Worm (Caenorhabditis elegans): ENCODE measurements around the gene T19D7.6.

T19D7.6 gene

ce11 chrX:670603-671002 lies at the start of gene T19D7.6:
Gene T19D7.6, minus strand, starts transcription at chrX:670800.
- peak; percentile 54 for TF ChIP-seq fos-1 (tag; optimal IDR thresholded peaks at IDR 0.05)
- TF ChIP-seq zag-1 (tag; optimal IDR thresholded peaks at IDR 0.05), result no peak

- TF ChIP-seq crh-2 (tag; optimal IDR thresholded peaks at IDR 0.05) (no peak), sem-4 (tag; optimal IDR thresholded peaks at IDR 0.05) (no peak), mab-5 (tag; optimal IDR thresholded peaks at IDR 0.05) (no peak), zag-1 (tag; optimal IDR thresholded peaks at IDR 0.05) (no peak), nhr-25 (tag; optimal IDR thresholded peaks at IDR 0.05) (no peak), nhr-129 (tag; optimal IDR thresholded peaks at IDR 0.05) (no peak), nhr-12 (tag; optimal IDR thresholded peaks at IDR 0.05) (no peak)
Measured at ce11 chrX:714398-714797, 43.8 kb upstream of the T19D7.6 start, which contains the start of gene irk-2. Gene irk-2, minus strand, starts transcription at chrX:714498.

- TF ChIP-seq lin-39 (tag; optimal IDR thresholded peaks at IDR 0.05), result no peak
- no peak for TF ChIP-seq sma-3 (GFP tag; optimal IDR thresholded peaks at IDR 0.05)
- TF ChIP-seq dmd-4 (tag; optimal IDR thresholded peaks at IDR 0.05), result no peak
- no peak for TF ChIP-seq egl-27 (tag; optimal IDR thresholded peaks at IDR 0.05)
- no peak for TF ChIP-seq ztf-4 (tag; optimal IDR thresholded peaks at IDR 0.05)
- TF ChIP-seq elt-3 (tag; optimal IDR thresholded peaks at IDR 0.05), result no peak
- TF ChIP-seq lin-11 (tag; optimal IDR thresholded peaks at IDR 0.05), result no peak
- TF ChIP-seq snpc-4 (tag; optimal IDR thresholded peaks at IDR 0.05), result no peak
- TF ChIP-seq nhr-129 (tag; optimal IDR thresholded peaks at IDR 0.05), result no peak
- no peak for TF ChIP-seq nhr-11 (tag; optimal IDR thresholded peaks at IDR 0.05)
- TF ChIP-seq ama-1 (optimal IDR thresholded peaks at IDR 0.05), result no peak
- no peak for TF ChIP-seq unc-62 (GFP tag; optimal IDR thresholded peaks at IDR 0.05)
Measured at ce11 chrX:706490-706889, 35.9 kb upstream of the T19D7.6 start, which contains the start of gene M02A10.1. Gene M02A10.1, plus strand, starts transcription at chrX:706790.

ce11 chrX:696253-696652 lies 25.7 kb upstream of the T19D7.6 start:
- TF ChIP-seq unc-55 (GFP tag; optimal IDR thresholded peaks at IDR 0.05) (no peak), alr-1 (tag; optimal IDR thresholded peaks at IDR 0.05) (no peak), zag-1 (tag; optimal IDR thresholded peaks at IDR 0.05) (no peak), nhr-77 (tag; optimal IDR thresholded peaks at IDR 0.05) (no peak), blmp-1 (tag; optimal IDR thresholded peaks at IDR 0.05; ENCODE audit: insufficient read depth) (no peak), aly-2 (tag; optimal IDR thresholded peaks at IDR 0.05) (no peak), Y55F3AM.14 (GFP tag; optimal IDR thresholded peaks at IDR 0.05) (no peak), nhr-21 (tag; optimal IDR thresholded peaks at IDR 0.05) (no peak), lsy-2 (tag; optimal IDR thresholded peaks at IDR 0.05) (no peak)

- no peak for TF ChIP-seq nhr-21 (tag; optimal IDR thresholded peaks at IDR 0.05)
- TF ChIP-seq elt-3 (tag; optimal IDR thresholded peaks at IDR 0.05), result no peak
- no peak for TF ChIP-seq nhr-25 (tag; optimal IDR thresholded peaks at IDR 0.05)
- TF ChIP-seq lin-13 (GFP tag; optimal IDR thresholded peaks at IDR 0.05), result no peak
- no peak for TF ChIP-seq elt-1 (tag; optimal IDR thresholded peaks at IDR 0.05)
- TF ChIP-seq mbf-1 (tag; optimal IDR thresholded peaks at IDR 0.05), result no peak
- TF ChIP-seq nhr-6 (tag; optimal IDR thresholded peaks at IDR 0.05), result no peak
- TF ChIP-seq blmp-1 (tag; optimal IDR thresholded peaks at IDR 0.05; ENCODE audit: insufficient read depth), result no peak
- no peak for TF ChIP-seq ceh-82 (tag; optimal IDR thresholded peaks at IDR 0.05)
Measured at ce11 chrX:691613-692012, 21.0 kb upstream of the T19D7.6 start, which contains the start of gene ncam-1. Gene ncam-1, plus strand, starts transcription at chrX:691913.

- TF ChIP-seq nhr-25 (tag; optimal IDR thresholded peaks at IDR 0.05), result no peak
- no peak for TF ChIP-seq crh-2 (tag; optimal IDR thresholded peaks at IDR 0.05)
- TF ChIP-seq nhr-6 (tag; optimal IDR thresholded peaks at IDR 0.05), result no peak
- no peak for TF ChIP-seq blmp-1 (tag; optimal IDR thresholded peaks at IDR 0.05; ENCODE audit: insufficient read depth)
- TF ChIP-seq Y55F3AM.14 (GFP tag; optimal IDR thresholded peaks at IDR 0.05), result no peak
- no peak for TF ChIP-seq peb-1 (tag; optimal IDR thresholded peaks at IDR 0.05)
- no peak for TF ChIP-seq alr-1 (tag; optimal IDR thresholded peaks at IDR 0.05)
- TF ChIP-seq sma-3 (GFP tag; optimal IDR thresholded peaks at IDR 0.05), result no peak
- TF ChIP-seq ztf-1 (GFP tag; conservative IDR thresholded peaks at IDR 0.05), result no peak
- no peak for TF ChIP-seq fos-1 (tag; optimal IDR thresholded peaks at IDR 0.05)
- TF ChIP-seq nhr-10 (tag; optimal IDR thresholded peaks at IDR 0.05), result no peak
- no peak for TF ChIP-seq ama-1 (optimal IDR thresholded peaks at IDR 0.05)
- no peak for TF ChIP-seq elt-3 (tag; optimal IDR thresholded peaks at IDR 0.05)
- no peak for TF ChIP-seq ceh-82 (tag; optimal IDR thresholded peaks at IDR 0.05)
- TF ChIP-seq nhr-237 (tag; optimal IDR thresholded peaks at IDR 0.05), result no peak
- no peak for TF ChIP-seq lin-39 (tag; optimal IDR thresholded peaks at IDR 0.05)
- no peak for TF ChIP-seq mbf-1 (tag; optimal IDR thresholded peaks at IDR 0.05)
Measured at ce11 chrX:688602-689001, 18.0 kb upstream of the T19D7.6 start.

Measured in whole organism, L2 larva.